Fruit fly (Drosophila melanogaster) whole organism, embryonic: Measurements from ENCODE around the gene CG5715.

Source experiments
- Adf1 ChIP-seq: fragments of 200-800 bp; sonication (Bioruptor generic); IDR thresholded peaks from 2 replicates; pipeline ENCODE4 v1.3.6; 2022; ENCODE audit warnings: missing biosample characterization, missing genetic modification characterization
- Bdp1 ChIP-seq: fragments of 200-800 bp; sonication (Bioruptor generic); optimal IDR thresholded peaks from 3 replicates; lab custom pipeline; 2016; ENCODE audit warnings: missing biosample characterization, missing genetic modification characterization
- CG10267 ChIP-seq: fragments of 200-800 bp; sonication (Bioruptor generic); optimal IDR thresholded peaks from 2 replicates; lab custom pipeline; 2018; ENCODE audit warnings: missing biosample characterization, mild to moderate bottlenecking, missing genetic modification characterization, moderate library complexity
- CG10654 ChIP-seq: fragments of 200-800 bp; sonication (Bioruptor generic); optimal IDR thresholded peaks from 2 replicates; lab custom pipeline; 2016; ENCODE audit warnings: missing biosample characterization, missing genetic modification characterization
- CG12219 ChIP-seq: fragments of 200-800 bp; sonication (Bioruptor generic); optimal IDR thresholded peaks from 3 replicates; lab custom pipeline; 2018; ENCODE audit warnings: missing biosample characterization, mild to moderate bottlenecking, missing genetic modification characterization
- CG12391 ChIP-seq: fragments of 200-800 bp; sonication (Bioruptor generic); optimal IDR thresholded peaks from 3 replicates; lab custom pipeline; 2018; ENCODE audit warnings: missing biosample characterization, mild to moderate bottlenecking, missing genetic modification characterization, moderate library complexity
- CG13775 ChIP-seq: fragments of 200-800 bp; sonication (Bioruptor generic); optimal IDR thresholded peaks from 3 replicates; lab custom pipeline; 2017; ENCODE audit warnings: missing biosample characterization, mild to moderate bottlenecking, missing genetic modification characterization
- CG14441 ChIP-seq: fragments of 200-800 bp; sonication (Bioruptor generic); IDR thresholded peaks from 2 replicates; pipeline ENCODE4 v1.3.6; 2022; ENCODE audit warnings: missing biosample characterization, missing genetic modification characterization
- CG15696 ChIP-seq: fragments of 200-800 bp; sonication (Bioruptor generic); optimal IDR thresholded peaks from 2 replicates; lab custom pipeline; 2019; ENCODE audit warnings: missing biosample characterization, mild to moderate bottlenecking, missing genetic modification characterization, moderate library complexity
- CG17912 ChIP-seq: fragments of 200-800 bp; sonication (Bioruptor generic); optimal IDR thresholded peaks from 2 replicates; lab custom pipeline; 2018; ENCODE audit warnings: missing biosample characterization, mild to moderate bottlenecking, missing genetic modification characterization
- CG1792 ChIP-seq: fragments of 200-800 bp; sonication (Bioruptor generic); optimal IDR thresholded peaks from 2 replicates; lab custom pipeline; 2016; ENCODE audit warnings: missing biosample characterization, missing genetic modification characterization
- CG1832 ChIP-seq: fragments of 200-800 bp; sonication (Bioruptor generic); optimal IDR thresholded peaks from 2 replicates; lab custom pipeline; 2017; ENCODE audit warnings: missing biosample characterization, mild to moderate bottlenecking, missing genetic modification characterization, inconsistent platforms
- CG2116 ChIP-seq: fragments of 200-800 bp; sonication (Bioruptor generic); optimal IDR thresholded peaks from 3 replicates; lab custom pipeline; 2018; ENCODE audit warnings: missing biosample characterization, mild to moderate bottlenecking, missing genetic modification characterization
- CG2199 ChIP-seq: fragments of 200-800 bp; sonication (Bioruptor generic); IDR thresholded peaks from 3 replicates; pipeline ENCODE4 v1.3.6; 2022; ENCODE audit warnings: missing biosample characterization, missing genetic modification characterization
- CG2712 ChIP-seq: fragments of 200-800 bp; optimal IDR thresholded peaks from 3 replicates; lab custom pipeline; 2019; ENCODE audit warnings: missing biosample characterization, mild to moderate bottlenecking, missing genetic modification characterization, moderate library complexity
- CG3163 ChIP-seq: fragments of 200-800 bp; sonication (Bioruptor generic); optimal IDR thresholded peaks from 3 replicates; lab custom pipeline; 2016; ENCODE audit warnings: missing biosample characterization, missing genetic modification characterization
- CG33213 ChIP-seq: fragments of 200-800 bp; sonication (Bioruptor generic); optimal IDR thresholded peaks from 3 replicates; lab custom pipeline; 2016; ENCODE audit warnings: missing biosample characterization, missing genetic modification characterization
- CG4854 ChIP-seq: fragments of 200-800 bp; sonication (Bioruptor generic); optimal IDR thresholded peaks from 2 replicates; lab custom pipeline; 2016; ENCODE audit warnings: missing biosample characterization, missing genetic modification characterization, inconsistent platforms
- CG6689 ChIP-seq: fragments of 200-800 bp; sonication (Bioruptor generic); IDR thresholded peaks from 2 replicates; pipeline ENCODE4 v1.3.6; 2022; ENCODE audit warnings: missing biosample characterization, missing genetic modification characterization
- CG6765 ChIP-seq: fragments of 200-800 bp; sonication (Bioruptor generic); optimal IDR thresholded peaks from 3 replicates; lab custom pipeline; 2017; ENCODE audit warnings: missing biosample characterization, mild to moderate bottlenecking, missing genetic modification characterization
- CG6791 ChIP-seq: fragments of 200-800 bp; sonication (Bioruptor generic); IDR thresholded peaks from 3 replicates; pipeline ENCODE4 v1.3.6; 2022; ENCODE audit warnings: missing biosample characterization, missing genetic modification characterization; ENCODE audit not compliant: partially characterized antibody
- CG7271 ChIP-seq: fragments of 200-800 bp; sonication (Bioruptor generic); optimal IDR thresholded peaks from 2 replicates; lab custom pipeline; 2018; ENCODE audit warnings: missing biosample characterization, mild to moderate bottlenecking, missing genetic modification characterization, moderate library complexity
- CG7357 ChIP-seq: fragments of 200-800 bp; sonication (Bioruptor generic); IDR thresholded peaks from 3 replicates; pipeline ENCODE4 v1.3.6; 2022; ENCODE audit warnings: missing biosample characterization, missing genetic modification characterization
- CG7987 ChIP-seq: fragments of 200-800 bp; sonication (Bioruptor generic); optimal IDR thresholded peaks from 2 replicates; lab custom pipeline; 2018; ENCODE audit warnings: missing biosample characterization, mild to moderate bottlenecking, missing genetic modification characterization, moderate library complexity
- CG8765 ChIP-seq: fragments of 200-800 bp; sonication (Bioruptor generic); IDR thresholded peaks from 2 replicates; pipeline ENCODE4 v1.3.6; 2022; ENCODE audit warnings: missing biosample characterization, missing genetic modification characterization
- CG8944 ChIP-seq: fragments of 200-800 bp; sonication (Bioruptor generic); optimal IDR thresholded peaks from 3 replicates; lab custom pipeline; 2016; ENCODE audit warnings: missing biosample characterization, missing genetic modification characterization
- CG9876 ChIP-seq: fragments of 200-800 bp; sonication (Bioruptor generic); optimal IDR thresholded peaks from 2 replicates; lab custom pipeline; 2016; ENCODE audit warnings: missing biosample characterization, missing genetic modification characterization
- Chrac-16 ChIP-seq: fragments of 200-800 bp; sonication (Bioruptor generic); optimal IDR thresholded peaks from 3 replicates; lab custom pipeline; 2016; ENCODE audit warnings: missing biosample characterization, missing genetic modification characterization
- Dip3 ChIP-seq: fragments of 200-800 bp; sonication (Bioruptor generic); optimal IDR thresholded peaks from 3 replicates; lab custom pipeline; 2016; ENCODE audit warnings: missing biosample characterization, missing genetic modification characterization
- HLH4C ChIP-seq: fragments of 200-800 bp; sonication (Bioruptor generic); IDR thresholded peaks from 3 replicates; pipeline ENCODE4 v1.3.6; 2022; ENCODE audit warnings: missing biosample characterization, missing genetic modification characterization; ENCODE audit not compliant: partially characterized antibody
- HmgD ChIP-seq: fragments of 200-800 bp; sonication (Bioruptor generic); optimal IDR thresholded peaks from 3 replicates; lab custom pipeline; 2016; ENCODE audit warnings: missing biosample characterization, missing genetic modification characterization
- Mes4 ChIP-seq: fragments of 200-800 bp; sonication (Bioruptor generic); optimal IDR thresholded peaks from 2 replicates; lab custom pipeline; 2016; ENCODE audit warnings: missing biosample characterization, missing genetic modification characterization
- Neu2 ChIP-seq: fragments of 200-800 bp; sonication (Bioruptor generic); optimal IDR thresholded peaks from 3 replicates; lab custom pipeline; 2016; ENCODE audit warnings: missing biosample characterization, missing genetic modification characterization, borderline replicate concordance
- PHDP ChIP-seq: fragments of 200-800 bp; sonication (Bioruptor generic); optimal IDR thresholded peaks from 3 replicates; lab custom pipeline; 2018; ENCODE audit warnings: missing biosample characterization, mild to moderate bottlenecking, missing genetic modification characterization, moderate library complexity
- Pdp1 ChIP-seq, 2 experiments: fragments of 200-800 bp; sonication (Bioruptor generic); optimal IDR thresholded peaks; 3 replicates each; lab custom pipeline; 2016; ENCODE audit warnings: missing biosample characterization in 2 of 2, missing genetic modification characterization in 2 of 2, mild to moderate bottlenecking in 1 of 2, moderate library complexity in 1 of 2
- Trl ChIP-seq, 3 experiments: fragments of >200 bp in 2 of 3; fragments of 200-800 bp in 1 of 3; sonication (Bioruptor generic) in 1 of 3; optimal IDR thresholded peaks; 2 replicates in 1 of 3; 3 replicates in 2 of 3; lab custom pipeline; 2016 to 2017; ENCODE audit warnings: missing biosample characterization in 1 of 3, missing genetic modification characterization in 1 of 3
- Xrp1 ChIP-seq: fragments of 200-800 bp; sonication (Bioruptor generic); IDR thresholded peaks from 2 replicates; pipeline ENCODE4 v1.3.6; 2022; ENCODE audit warnings: missing biosample characterization, missing genetic modification characterization
- cwo ChIP-seq: fragments of 200-800 bp; sonication (Bioruptor generic); optimal IDR thresholded peaks from 3 replicates; lab custom pipeline; 2017; ENCODE audit warnings: missing biosample characterization, missing genetic modification characterization, mild to moderate bottlenecking, moderate library complexity, missing genetic modification reagents
- ems ChIP-seq: fragments of 200-800 bp; sonication (Bioruptor generic); optimal IDR thresholded peaks from 3 replicates; lab custom pipeline; 2016; ENCODE audit warnings: missing biosample characterization, missing genetic modification characterization
- fd3F ChIP-seq: fragments of 200-800 bp; sonication (Bioruptor generic); optimal IDR thresholded peaks from 2 replicates; lab custom pipeline; 2018; ENCODE audit warnings: missing biosample characterization, mild to moderate bottlenecking, missing genetic modification characterization, moderate library complexity
- gro ChIP-seq: fragments of 200-800 bp; sonication (Bioruptor generic); optimal IDR thresholded peaks from 2 replicates; lab custom pipeline; 2016; ENCODE audit warnings: missing biosample characterization, missing genetic modification characterization
- jumu ChIP-seq: fragments of 200-800 bp; sonication (Bioruptor generic); optimal IDR thresholded peaks from 3 replicates; lab custom pipeline; 2016; ENCODE audit warnings: missing biosample characterization, missing genetic modification characterization
- mirr ChIP-seq: fragments of 200-800 bp; sonication (Bioruptor generic); optimal IDR thresholded peaks from 3 replicates; lab custom pipeline; 2018; ENCODE audit warnings: missing biosample characterization, mild to moderate bottlenecking, missing genetic modification characterization
- mld ChIP-seq: fragments of 200-800 bp; sonication (Bioruptor generic); IDR thresholded peaks from 3 replicates; pipeline ENCODE4 v1.3.6; 2022; ENCODE audit warnings: missing biosample characterization, missing genetic modification characterization; ENCODE audit not compliant: partially characterized antibody
- pnt ChIP-seq: fragments of 200-800 bp; sonication (Bioruptor generic); optimal IDR thresholded peaks from 3 replicates; lab custom pipeline; 2016; ENCODE audit warnings: missing biosample characterization, missing genetic modification characterization
- repo ChIP-seq: fragments of 200-800 bp; sonication (Bioruptor generic); optimal IDR thresholded peaks from 2 replicates; lab custom pipeline; 2016; ENCODE audit warnings: missing biosample characterization, missing genetic modification characterization
- scrt ChIP-seq: fragments of 200-800 bp; sonication (Bioruptor generic); optimal IDR thresholded peaks from 2 replicates; lab custom pipeline; 2018; ENCODE audit warnings: missing biosample characterization, mild to moderate bottlenecking, missing genetic modification characterization, moderate library complexity
- sim ChIP-seq: fragments of 200-800 bp; sonication (Bioruptor generic); IDR thresholded peaks from 2 replicates; pipeline ENCODE4 v1.3.6; 2022; ENCODE audit warnings: missing biosample characterization, missing genetic modification characterization
- sisA ChIP-seq: fragments of 200-800 bp; sonication (Bioruptor generic); IDR thresholded peaks from 2 replicates; pipeline ENCODE4 v1.3.6; 2022; ENCODE audit warnings: missing biosample characterization, missing genetic modification characterization
- slp2 ChIP-seq: fragments of 200-800 bp; sonication (Bioruptor generic); optimal IDR thresholded peaks from 2 replicates; lab custom pipeline; 2016; ENCODE audit warnings: missing biosample characterization, missing genetic modification characterization

Gene CG5715

dm6 chr3R:24252494-24252893 lies 41.7 kb downstream of the CG5715 start, which contains the start of gene beta-PheRS (continued):
- TF ChIP-seq fd3F (GFP tag; lab: Kevin White, UChicago) (peak; percentile 19), Adf1 (peak; percentile 59), scrt (GFP tag; lab: Kevin White, UChicago) (no peak), gro (GFP tag; lab: Kevin White, UChicago) (peak; percentile 56), CG9876 (GFP tag; lab: Kevin White, UChicago) (peak; percentile 67), pnt (peak; percentile 37), jumu (GFP tag; lab: Kevin White, UChicago) (peak; percentile 53), CG3163 (GFP tag; lab: Kevin White, UChicago) (peak; percentile 48), CG6791 (GFP tag; lab: Robert Waterston, UW) (peak; percentile 96), CG7987 (peak; percentile 11), Xrp1 (GFP tag; lab: Robert Waterston, UW) (0 out of 2 replicates have a peak, but pooled peaks have one; percentile 27), CG15696 (tag; lab: Kevin White, UChicago) (peak; percentile 22), repo (GFP tag; lab: Kevin White, UChicago) (peak; percentile 57), CG1832 (GFP tag; lab: Kevin White, UChicago) (no peak), CG6689 (peak; percentile 36; the same call in 1 of the 2 replicates), CG2199 (GFP tag; lab: Robert Waterston, UW) (peak; percentile 71; the same call in 1 of the 3 replicates), Bdp1 (peak; percentile 29), sisA (GFP tag; lab: Robert Waterston, UW) (peak; percentile 14; the same call in 1 of the 2 replicates), slp2 (GFP tag; lab: Kevin White, UChicago) (peak; percentile 29), CG10267 (peak; percentile 84), mirr (GFP tag; lab: Kevin White, UChicago) (no peak), CG1792 (peak; percentile 0), CG8765 (GFP tag; lab: Robert Waterston, UW) (no peak), CG6765 (GFP tag; lab: Kevin White, UChicago) (no peak), CG8944 (GFP tag; lab: Kevin White, UChicago) (peak; percentile 35), CG33213 (GFP tag; lab: Kevin White, UChicago) (peak; percentile 77), sim (GFP tag; lab: Robert Waterston, UW) (no peak), CG13775 (GFP tag; lab: Kevin White, UChicago) (peak; percentile 58), CG12219 (GFP tag; lab: Kevin White, UChicago) (no peak), CG17912 (peak; percentile 59), CG7357 (GFP tag; lab: Robert Waterston, UW) (peak; percentile 99), Trl (optimal IDR thresholded peaks at IDR 0.05; lab: Kevin White, UChicago) (no peak), Trl (GFP tag; optimal IDR thresholded peaks at IDR 0.05; lab: Kevin White, UChicago) (peak; percentile 60), mld (peak; percentile 64), Dip3 (GFP tag; lab: Kevin White, UChicago) (peak; percentile 28), Neu2 (GFP tag; lab: Kevin White, UChicago) (no peak), cwo (GFP tag; lab: Kevin White, UChicago) (no peak), CG2712 (peak; percentile 91), PHDP (tag; lab: Kevin White, UChicago) (no peak), CG7271 (tag; lab: Kevin White, UChicago) (peak; percentile 56), Chrac-16 (peak; percentile 29), Pdp1 (GFP tag; optimal IDR thresholded peaks at IDR 0.05; lab: Kevin White, UChicago) (peak in 1 of 2 experiments; percentile 23), CG2116 (GFP tag; lab: Kevin White, UChicago) (peak; percentile 49), HLH4C (GFP tag; lab: Robert Waterston, UW) (peak; percentile 84), CG14441 (peak; percentile 39; the same call in 1 of the 2 replicates), CG10654 (GFP tag; lab: Kevin White, UChicago) (peak; percentile 35), Mes4 (peak; percentile 30), CG12391 (peak; percentile 76), ems (GFP tag; lab: Kevin White, UChicago) (peak; percentile 49), HmgD (peak; percentile 68), CG4854 (peak; percentile 73)
